Worm (Caenorhabditis elegans): ENCODE data around the gene nspe-5.

nspe-5 gene

DNA sequence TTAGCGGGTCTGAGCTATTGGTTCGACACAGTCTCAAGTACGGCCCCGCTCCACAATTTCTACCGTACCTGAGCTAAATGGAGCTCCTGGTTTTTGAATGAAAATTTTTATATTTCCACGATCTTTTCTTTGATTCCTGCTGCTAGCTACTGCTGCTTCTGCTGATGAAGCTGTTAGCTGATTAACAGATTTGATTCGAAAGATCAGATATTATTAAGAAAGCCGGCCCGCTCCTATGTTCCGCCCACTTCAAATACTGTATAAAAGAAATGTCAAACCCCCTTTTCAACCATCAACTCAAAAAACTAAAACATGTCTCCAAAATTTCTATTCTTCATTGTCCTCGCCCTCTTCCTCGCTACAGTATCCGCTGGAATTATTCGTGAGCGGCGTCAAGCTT is 11.1 kb upstream of the nspe-5 start, which contains the start of gene nspe-3:
Gene nspe-3 (plus strand): TSS at position 301 of the 400 bp plus-strand sequence.
- TF ChIP-seq somi-1 (GFP tag; optimal IDR thresholded peaks at IDR 0.05) (no peak), attf-6 (GFP tag; IDR thresholded peaks at IDR 0.05) (no peak)

DNA sequence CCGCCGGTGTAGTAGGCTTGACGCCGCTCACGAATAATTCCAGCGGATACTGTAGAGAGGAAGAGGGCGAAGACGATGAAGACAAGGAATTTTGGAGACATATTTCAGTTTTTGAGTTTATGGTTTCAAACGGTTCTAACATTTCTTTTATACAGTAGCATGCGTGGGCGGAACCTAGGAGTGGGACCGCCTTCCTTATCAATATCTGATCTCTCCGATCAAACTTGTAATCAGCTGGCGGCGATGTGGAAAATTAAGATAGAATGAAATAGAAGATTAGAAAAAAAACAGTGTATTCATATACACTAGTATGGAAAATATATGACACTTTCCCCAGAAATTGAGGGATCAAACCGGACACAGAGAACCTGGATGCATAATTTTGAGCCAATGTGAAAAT is 9.4 kb upstream of the nspe-5 start, which contains the start of gene nspe-2:
Gene nspe-2 (minus strand): TSS at position 101 of the 400 bp plus-strand sequence.
- TF ChIP-seq xnd-1 (tag; optimal IDR thresholded peaks at IDR 0.05): no peak

DNA sequence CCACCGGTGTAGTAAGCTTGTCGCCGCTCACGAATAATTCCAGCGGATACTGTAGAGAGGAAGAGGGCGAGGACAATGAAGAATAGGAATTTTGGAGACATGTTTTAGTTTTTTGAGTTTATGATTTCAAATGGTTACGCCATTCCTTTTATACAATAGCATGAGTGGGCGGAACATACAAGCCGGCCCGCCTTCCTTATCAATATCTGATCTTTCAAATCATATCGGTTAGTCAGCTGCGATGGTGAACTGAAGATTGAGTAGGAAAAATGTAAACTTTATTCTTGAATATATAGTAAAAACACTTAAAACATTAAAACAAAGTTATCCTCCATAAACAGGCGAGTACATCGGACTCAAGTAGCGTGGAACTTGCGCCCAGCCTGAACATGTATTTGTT is 7.9 kb upstream of the nspe-5 start, which contains the start of gene nspe-1:
Gene nspe-1 (minus strand): TSS at position 101 of the 400 bp plus-strand sequence.
- TF ChIP-seq lin-35 (GFP tag; optimal IDR thresholded peaks at IDR 0.05): no peak
- no peak for TF ChIP-seq cebp-1 (GFP tag; IDR thresholded peaks at IDR 0.05)
- no peak for TF ChIP-seq cebp-1 (tag; optimal IDR thresholded peaks at IDR 0.05)
- TF ChIP-seq rpc-1 (optimal IDR thresholded peaks at IDR 0.05): no peak
- TF ChIP-seq rpc-1 (tag; optimal IDR thresholded peaks at IDR 0.05): no peak
- TF ChIP-seq ZK185.1 (tag; optimal IDR thresholded peaks at IDR 0.05; ENCODE audit: poor library complexity, severe bottlenecking): no peak
- no peak for TF ChIP-seq bed-1 (GFP tag; IDR thresholded peaks at IDR 0.05)
- no peak for TF ChIP-seq efl-1 (GFP tag; optimal IDR thresholded peaks at IDR 0.05)
- TF ChIP-seq nfya-1 (tag; optimal IDR thresholded peaks at IDR 0.05; ENCODE audit: borderline replicate concordance, insufficient read depth): no peak
- no peak for TF ChIP-seq hlh-12 (tag; optimal IDR thresholded peaks at IDR 0.05)
- TF ChIP-seq let-607 (tag; optimal IDR thresholded peaks at IDR 0.05): no peak
- no peak for TF ChIP-seq hlh-26 (GFP tag; conservative IDR thresholded peaks at IDR 0.05)
- no peak for TF ChIP-seq T26A5.8 (tag; optimal IDR thresholded peaks at IDR 0.05)
- no peak for TF ChIP-seq bed-2 (GFP tag; IDR thresholded peaks at IDR 0.05)
- no peak for TF ChIP-seq ccch-3 (GFP tag; optimal IDR thresholded peaks at IDR 0.05)
- no peak for TF ChIP-seq F33H1.4 (GFP tag; IDR thresholded peaks at IDR 0.05)
- no peak for TF ChIP-seq F52B5.7 (tag; optimal IDR thresholded peaks at IDR 0.05)
- no peak for TF ChIP-seq nhr-179 (tag; optimal IDR thresholded peaks at IDR 0.05)
- TF ChIP-seq xnd-1 (tag; optimal IDR thresholded peaks at IDR 0.05): no peak
- no peak for TF ChIP-seq ceh-91 (GFP tag; IDR thresholded peaks at IDR 0.05)
- TF ChIP-seq nfyb-1 (GFP tag; IDR thresholded peaks at IDR 0.05): no peak
- no peak for TF ChIP-seq zim-3 (tag; optimal IDR thresholded peaks at IDR 0.05)

- TF ChIP-seq let-607 (tag; optimal IDR thresholded peaks at IDR 0.05): no peak
- no peak for TF ChIP-seq D2030.7 (GFP tag; IDR thresholded peaks at IDR 0.05)
- TF ChIP-seq egl-44 (GFP tag; IDR thresholded peaks at IDR 0.05): no peak
- no peak for TF ChIP-seq atf-7 (tag; optimal IDR thresholded peaks at IDR 0.05)
- no peak for TF ChIP-seq nfyb-1 (GFP tag; IDR thresholded peaks at IDR 0.05)
- TF ChIP-seq ama-1 (optimal IDR thresholded peaks at IDR 0.05): no peak
- no peak for TF ChIP-seq ama-1 (GFP tag; optimal IDR thresholded peaks at IDR 0.05)
- no peak for TF ChIP-seq zfh-2 (GFP tag; conservative IDR thresholded peaks at IDR 0.05)
- no peak for TF ChIP-seq ceh-100 (GFP tag; IDR thresholded peaks at IDR 0.05)
- no peak for TF ChIP-seq unc-130 (GFP tag; optimal IDR thresholded peaks at IDR 0.05)
- no peak for TF ChIP-seq bed-1 (GFP tag; IDR thresholded peaks at IDR 0.05)
These were observed 6.6 kb upstream of the nspe-5 start, which contains the start of gene nspe-8 for ce11 chrII:12621908-12622566. TSS of gene nspe-8 (minus strand) at chrII:12621958.

DNA sequence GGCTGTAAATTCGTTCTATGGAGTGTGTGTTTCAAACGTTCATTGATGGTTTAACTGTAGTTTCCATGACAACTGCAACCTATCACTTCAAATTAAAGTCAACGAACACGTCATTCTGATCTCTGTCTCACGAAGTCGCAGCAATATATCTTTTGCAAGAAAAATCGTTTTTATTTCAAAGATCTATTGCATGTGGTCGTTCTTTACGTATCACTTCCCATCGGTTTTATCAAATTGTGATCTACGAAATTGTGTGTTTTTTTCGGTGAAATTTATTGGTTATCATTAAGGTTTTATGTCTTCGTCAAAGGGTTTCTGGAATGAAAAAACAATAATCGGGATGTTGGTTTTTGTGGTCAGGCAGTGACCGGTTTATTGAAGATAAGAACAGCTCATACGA is 5.8 kb upstream of the nspe-5 start:
- TF ChIP-seq lin-35 (GFP tag; optimal IDR thresholded peaks at IDR 0.05) (no peak), athp-1 (tag; optimal IDR thresholded peaks at IDR 0.05) (no peak), sea-2 (GFP tag; IDR thresholded peaks at IDR 0.05) (no peak), attf-5 (GFP tag; optimal IDR thresholded peaks at IDR 0.05) (no peak), unc-130 (GFP tag; optimal IDR thresholded peaks at IDR 0.05) (no peak), F57C9.4 (tag; optimal IDR thresholded peaks at IDR 0.05) (no peak), ztf-18 (tag; optimal IDR thresholded peaks at IDR 0.05) (no peak), lin-54 (GFP tag; optimal IDR thresholded peaks at IDR 0.05) (no peak), rcor-1 (GFP tag; IDR thresholded peaks at IDR 0.05) (no peak), ztf-26 (tag; optimal IDR thresholded peaks at IDR 0.05) (no peak), aptf-2 (GFP tag; conservative IDR thresholded peaks at IDR 0.05) (no peak), dpl-1 (GFP tag; optimal IDR thresholded peaks at IDR 0.05) (no peak), F52B5.7 (tag; optimal IDR thresholded peaks at IDR 0.05) (no peak)

Measured in whole organism, young adult.